Fruit fly (Drosophila melanogaster) whole organism, embryonic: Measurements from ENCODE around the gene Wdr33.
A peak's percentile ranks its signal among the peaks of the same experiment; 100 is the strongest.

Source experiments
- Bdp1 ChIP-seq: fragments of 200-800 bp; sonication (Bioruptor generic); optimal IDR thresholded peaks from 3 replicates; lab custom pipeline; 2016; ENCODE audit warnings: missing biosample characterization, missing genetic modification characterization
- CG10543 ChIP-seq: fragments of 200-800 bp; sonication (Bioruptor generic); optimal IDR thresholded peaks from 3 replicates; lab custom pipeline; 2017; ENCODE audit warnings: missing biosample characterization, mild to moderate bottlenecking, missing genetic modification characterization, moderate library complexity
- CG10654 ChIP-seq: fragments of 200-800 bp; sonication (Bioruptor generic); optimal IDR thresholded peaks from 2 replicates; lab custom pipeline; 2016; ENCODE audit warnings: missing biosample characterization, missing genetic modification characterization
- CG11093 ChIP-seq: fragments of 200-800 bp; sonication (Bioruptor generic); IDR thresholded peaks from 3 replicates; pipeline ENCODE4 v1.3.6; 2022; ENCODE audit warnings: missing biosample characterization, missing genetic modification characterization
- CG11247 ChIP-seq: fragments of 200-800 bp; sonication (Bioruptor generic); IDR thresholded peaks from 2 replicates; pipeline ENCODE4 v1.3.6; 2022; ENCODE audit warnings: missing biosample characterization, missing genetic modification characterization
- CG11560 ChIP-seq: fragments of 200-800 bp; sonication (Bioruptor generic); IDR thresholded peaks from 3 replicates; pipeline ENCODE4 v1.3.6; 2022; ENCODE audit warnings: missing biosample characterization, missing genetic modification characterization
- CG13123 ChIP-seq: fragments of 200-800 bp; sonication (Bioruptor generic); optimal IDR thresholded peaks from 2 replicates; lab custom pipeline; 2016; ENCODE audit warnings: missing biosample characterization, missing genetic modification characterization
- CG13287 ChIP-seq: fragments of 200-800 bp; sonication (Bioruptor generic); IDR thresholded peaks from 2 replicates; pipeline ENCODE4 v1.3.6; 2022; ENCODE audit warnings: missing biosample characterization, missing genetic modification characterization; ENCODE audit not compliant: partially characterized antibody
- CG13624 ChIP-seq: fragments of 200-800 bp; sonication (Bioruptor generic); optimal IDR thresholded peaks from 2 replicates; lab custom pipeline; 2016; ENCODE audit warnings: missing biosample characterization, missing genetic modification characterization
- CG14667 ChIP-seq: fragments of 200-800 bp; sonication (Bioruptor generic); IDR thresholded peaks from 2 replicates; pipeline ENCODE4 v1.3.6; 2022; ENCODE audit warnings: missing biosample characterization, missing genetic modification characterization
- CG15269 ChIP-seq: fragments of 200-800 bp; sonication (Bioruptor generic); optimal IDR thresholded peaks from 2 replicates; lab custom pipeline; 2018; ENCODE audit warnings: missing biosample characterization, mild to moderate bottlenecking, missing genetic modification characterization, moderate library complexity
- CG15696 ChIP-seq: fragments of 200-800 bp; sonication (Bioruptor generic); optimal IDR thresholded peaks from 2 replicates; lab custom pipeline; 2019; ENCODE audit warnings: missing biosample characterization, mild to moderate bottlenecking, missing genetic modification characterization, moderate library complexity
- CG16779 ChIP-seq: fragments of 200-800 bp; sonication (Bioruptor generic); IDR thresholded peaks from 2 replicates; pipeline ENCODE4 v1.3.6; 2022; ENCODE audit warnings: missing biosample characterization, missing genetic modification characterization
- CG18011 ChIP-seq: fragments of 200-800 bp; sonication (Bioruptor generic); optimal IDR thresholded peaks from 2 replicates; lab custom pipeline; 2017; ENCODE audit warnings: missing biosample characterization, missing genetic modification characterization, mild to moderate bottlenecking, moderate library complexity, missing genotype
- CG3065 ChIP-seq: fragments of 200-800 bp; sonication (Bioruptor generic); optimal IDR thresholded peaks from 2 replicates; lab custom pipeline; 2016; ENCODE audit warnings: missing biosample characterization, missing genetic modification characterization
- CG3163 ChIP-seq: fragments of 200-800 bp; sonication (Bioruptor generic); optimal IDR thresholded peaks from 3 replicates; lab custom pipeline; 2016; ENCODE audit warnings: missing biosample characterization, missing genetic modification characterization
- CG3281 ChIP-seq: fragments of 200-800 bp; sonication (Bioruptor generic); optimal IDR thresholded peaks from 3 replicates; lab custom pipeline; 2017; ENCODE audit warnings: missing biosample characterization, mild to moderate bottlenecking, missing genetic modification characterization
- CG33557 ChIP-seq: fragments of 200-800 bp; sonication (Bioruptor generic); optimal IDR thresholded peaks from 2 replicates; lab custom pipeline; 2019; ENCODE audit warnings: missing biosample characterization, mild to moderate bottlenecking, missing genetic modification characterization, moderate library complexity
- CG4820 ChIP-seq: fragments of 200-800 bp; sonication (Bioruptor generic); optimal IDR thresholded peaks from 3 replicates; lab custom pipeline; 2016; ENCODE audit warnings: missing biosample characterization, missing genetic modification characterization
- CG9876 ChIP-seq: fragments of 200-800 bp; sonication (Bioruptor generic); optimal IDR thresholded peaks from 2 replicates; lab custom pipeline; 2016; ENCODE audit warnings: missing biosample characterization, missing genetic modification characterization
- Deaf1 ChIP-seq: fragments of 200-800 bp; optimal IDR thresholded peaks from 3 replicates; lab custom pipeline; 2019; ENCODE audit warnings: missing biosample characterization, mild to moderate bottlenecking, missing genetic modification characterization, moderate library complexity
- Doc3 ChIP-seq: fragments of 200-800 bp; sonication (Bioruptor generic); IDR thresholded peaks from 3 replicates; pipeline ENCODE4 v1.3.6; 2022; ENCODE audit warnings: missing biosample characterization, missing genetic modification characterization; ENCODE audit not compliant: partially characterized antibody
- Dp ChIP-seq: fragments of 200-800 bp; sonication (Bioruptor generic); optimal IDR thresholded peaks from 2 replicates; lab custom pipeline; 2018; ENCODE audit warnings: missing biosample characterization, mild to moderate bottlenecking, missing genetic modification characterization, moderate library complexity
- Fer1 ChIP-seq: fragments of 200-800 bp; sonication (Bioruptor generic); optimal IDR thresholded peaks from 2 replicates; lab custom pipeline; 2017; ENCODE audit warnings: missing biosample characterization, mild to moderate bottlenecking, missing genetic modification characterization
- H15 ChIP-seq: fragments of 200-800 bp; sonication (Bioruptor generic); IDR thresholded peaks from 3 replicates; pipeline ENCODE4 v1.3.6; 2022; ENCODE audit warnings: missing biosample characterization, missing genetic modification characterization
- Jarid2 ChIP-seq: fragments of 200-800 bp; sonication (Bioruptor generic); optimal IDR thresholded peaks from 3 replicates; lab custom pipeline; 2017; ENCODE audit warnings: mild to moderate bottlenecking, missing biosample characterization, missing genetic modification reagents, missing genetic modification characterization
- Oli ChIP-seq: fragments of 200-800 bp; sonication (Bioruptor generic); optimal IDR thresholded peaks from 2 replicates; lab custom pipeline; 2018; ENCODE audit warnings: missing biosample characterization, mild to moderate bottlenecking, missing genetic modification characterization, moderate library complexity
- Rx ChIP-seq: fragments of 200-800 bp; sonication (Bioruptor generic); IDR thresholded peaks from 2 replicates; pipeline ENCODE4 v1.3.6; 2022; ENCODE audit warnings: missing biosample characterization, missing genetic modification characterization
- ap ChIP-seq: fragments of 200-800 bp; sonication (Bioruptor generic); IDR thresholded peaks from 2 replicates; pipeline ENCODE4 v1.3.6; 2022; ENCODE audit warnings: missing biosample characterization, missing genetic modification characterization
- ase ChIP-seq: fragments of 200-800 bp; sonication (Bioruptor generic); IDR thresholded peaks from 3 replicates; pipeline ENCODE4 v1.3.6; 2022; ENCODE audit warnings: missing biosample characterization, missing genetic modification characterization
- cato ChIP-seq: fragments of 200-800 bp; sonication (Bioruptor generic); optimal IDR thresholded peaks from 2 replicates; lab custom pipeline; 2016; ENCODE audit warnings: missing biosample characterization, missing genetic modification characterization, borderline replicate concordance
- corto ChIP-seq: fragments of 200-800 bp; sonication (Bioruptor generic); optimal IDR thresholded peaks from 2 replicates; lab custom pipeline; 2016; ENCODE audit warnings: missing biosample characterization, mild to moderate bottlenecking, missing genetic modification characterization, moderate library complexity
- gce ChIP-seq: fragments of 200-800 bp; sonication (Bioruptor generic); IDR thresholded peaks from 3 replicates; pipeline ENCODE4 v1.3.6; 2022; ENCODE audit warnings: missing biosample characterization, missing genetic modification characterization
- gcm2 ChIP-seq: fragments of 200-800 bp; sonication (Bioruptor generic); optimal IDR thresholded peaks from 2 replicates; lab custom pipeline; 2016; ENCODE audit warnings: missing biosample characterization, missing genetic modification characterization
- gfzf ChIP-seq: fragments of 200-800 bp; sonication (Bioruptor generic); optimal IDR thresholded peaks from 2 replicates; lab custom pipeline; 2016; ENCODE audit warnings: missing biosample characterization, mild to moderate bottlenecking, missing genetic modification characterization, moderate library complexity
- ken ChIP-seq: fragments of 200-800 bp; sonication (Bioruptor generic); IDR thresholded peaks from 3 replicates; pipeline ENCODE4 v1.3.6; 2022; ENCODE audit warnings: missing biosample characterization, missing genetic modification characterization
- lilli ChIP-seq: fragments of 200-800 bp; sonication (Bioruptor generic); optimal IDR thresholded peaks from 3 replicates; lab custom pipeline; 2016; ENCODE audit warnings: missing biosample characterization, missing genetic modification characterization
- mam ChIP-seq: fragments of 200-800 bp; sonication (Bioruptor generic); optimal IDR thresholded peaks from 3 replicates; lab custom pipeline; 2016; ENCODE audit warnings: missing biosample characterization, missing genetic modification characterization
- odd ChIP-seq: fragments of 200-800 bp; sonication (Bioruptor generic); optimal IDR thresholded peaks from 2 replicates; lab custom pipeline; 2017; ENCODE audit warnings: missing biosample characterization, mild to moderate bottlenecking, missing genetic modification characterization
- onecut ChIP-seq: fragments of 200-800 bp; sonication (Bioruptor generic); IDR thresholded peaks from 2 replicates; pipeline ENCODE4 v1.3.6; 2022; ENCODE audit warnings: missing biosample characterization, missing genetic modification characterization
- phol ChIP-seq: fragments of 200-800 bp; sonication (Bioruptor generic); optimal IDR thresholded peaks from 3 replicates; lab custom pipeline; 2018; ENCODE audit warnings: missing biosample characterization, mild to moderate bottlenecking, missing genetic modification characterization, moderate library complexity
- pita ChIP-seq: fragments of 200-800 bp; sonication (Bioruptor generic); optimal IDR thresholded peaks from 2 replicates; lab custom pipeline; 2017; ENCODE audit warnings: missing biosample characterization, mild to moderate bottlenecking, missing genetic modification characterization
- pzg ChIP-seq: fragments of 200-800 bp; sonication (Bioruptor generic); optimal IDR thresholded peaks from 3 replicates; lab custom pipeline; 2018; ENCODE audit warnings: missing biosample characterization, mild to moderate bottlenecking, missing genetic modification characterization, moderate library complexity
- row ChIP-seq: fragments of 200-800 bp; sonication (Bioruptor generic); IDR thresholded peaks from 3 replicates; pipeline ENCODE4 v1.3.6; 2022; ENCODE audit warnings: missing biosample characterization, missing genetic modification characterization
- sna ChIP-seq: fragments of 200-800 bp; sonication (Bioruptor generic); IDR thresholded peaks from 2 replicates; pipeline ENCODE4 v1.3.6; 2022; ENCODE audit warnings: missing biosample characterization, missing genetic modification characterization; ENCODE audit not compliant: partially characterized antibody
- sug ChIP-seq: fragments of 200-800 bp; optimal IDR thresholded peaks from 2 replicates; lab custom pipeline; 2019; ENCODE audit warnings: missing biosample characterization, mild to moderate bottlenecking, missing genetic modification characterization, moderate library complexity
- tgo ChIP-seq: fragments of 200-800 bp; sonication (Bioruptor generic); IDR thresholded peaks from 3 replicates; pipeline ENCODE4 v1.3.6; 2022; ENCODE audit warnings: missing biosample characterization, missing genetic modification characterization
- usp ChIP-seq: fragments of >200 bp; optimal IDR thresholded peaks from 2 replicates; lab custom pipeline; 2017; ENCODE audit warnings: missing biosample characterization, missing genetic modification characterization
- wdn ChIP-seq: fragments of 200-800 bp; sonication (Bioruptor generic); IDR thresholded peaks from 2 replicates; pipeline ENCODE4 v1.3.6; 2022; ENCODE audit warnings: missing biosample characterization, missing genetic modification characterization

The Wdr33 gene

dm6 chr3R:5686049-5686757 lies 25.8 kb downstream of the Wdr33 start (continued):
- TF ChIP-seq mam (GFP tag; lab: Kevin White, UChicago) = no peak
- no peak for TF ChIP-seq usp (GFP tag; lab: Kevin White, UChicago)
- no peak for TF ChIP-seq CG3163
- TF ChIP-seq row = peak; percentile 80
- no peak; the same call in 1 of the 2 replicates for TF ChIP-seq ap
- no peak for TF ChIP-seq CG18011 (GFP tag; lab: Kevin White, UChicago)
- TF ChIP-seq pita (GFP tag; lab: Kevin White, UChicago) = no peak
- peak; percentile 31 for TF ChIP-seq CG4820 (GFP tag; lab: Kevin White, UChicago)
- no peak for TF ChIP-seq corto (GFP tag; lab: Kevin White, UChicago)
- TF ChIP-seq gce (GFP tag; lab: Robert Waterston, UW) = no peak
- TF ChIP-seq lilli (GFP tag; lab: Kevin White, UChicago) = peak; percentile 51
- TF ChIP-seq CG10654 (GFP tag; lab: Kevin White, UChicago) = peak; percentile 12
- TF ChIP-seq gfzf (GFP tag; lab: Kevin White, UChicago) = no peak
- peak; percentile 46 for TF ChIP-seq phol
- TF ChIP-seq Oli (tag; lab: Kevin White, UChicago) = peak; percentile 60
- TF ChIP-seq CG15696 (tag; lab: Kevin White, UChicago) = peak; percentile 31
- TF ChIP-seq CG13287 (GFP tag; lab: Robert Waterston, UW) = no peak
- TF ChIP-seq CG3065 (GFP tag; lab: Kevin White, UChicago) = no peak
- 0 out of 3 replicates have a peak, but pooled peaks have one; percentile 29 for TF ChIP-seq CG11560
- TF ChIP-seq odd (GFP tag; lab: Kevin White, UChicago) = no peak
- TF ChIP-seq wdn (GFP tag; lab: Robert Waterston, UW) = no peak
- TF ChIP-seq Fer1 (GFP tag; lab: Kevin White, UChicago) = peak; percentile 74
- TF ChIP-seq Bdp1 = no peak
- 0 out of 2 replicates have a peak, but pooled peaks have one; percentile 11 for TF ChIP-seq CG14667 (GFP tag; lab: Robert Waterston, UW)
- peak; percentile 68 for TF ChIP-seq CG15269 (tag; lab: Kevin White, UChicago)
- TF ChIP-seq H15 = 0 out of 3 replicates have a peak, but pooled peaks have one; percentile 9
- TF ChIP-seq CG33557 (GFP tag; lab: Kevin White, UChicago) = no peak
- no peak for TF ChIP-seq CG9876
- TF ChIP-seq tgo (GFP tag; lab: Robert Waterston, UW) = peak; percentile 56; the same call in 2 of the 3 replicates
- peak; percentile 16 for TF ChIP-seq Deaf1
- TF ChIP-seq Jarid2 (GFP tag; lab: Kevin White, UChicago) = no peak
- TF ChIP-seq onecut (GFP tag; lab: Robert Waterston, UW) = no peak; the same call in 1 of the 2 replicates
- TF ChIP-seq CG10543 (GFP tag; lab: Kevin White, UChicago) = peak; percentile 48
- no peak for TF ChIP-seq Dp (GFP tag; lab: Kevin White, UChicago)
- peak; percentile 50 for TF ChIP-seq CG13624
- no peak for TF ChIP-seq sna
- no peak for TF ChIP-seq Rx (GFP tag; lab: Robert Waterston, UW)
- peak; percentile 51 for TF ChIP-seq sug (tag; lab: Kevin White, UChicago)
- 0 out of 3 replicates have a peak, but pooled peaks have one; percentile 26 for TF ChIP-seq CG11093 (GFP tag; lab: Robert Waterston, UW)
- TF ChIP-seq CG16779 = peak; percentile 42; the same call in 1 of the 2 replicates
- no peak for TF ChIP-seq Doc3 (GFP tag; lab: Robert Waterston, UW)
- TF ChIP-seq pzg (GFP tag; lab: Kevin White, UChicago) = no peak
- no peak for TF ChIP-seq CG13123 (GFP tag; lab: Kevin White, UChicago)
- peak; percentile 40; the same call in 1 of the 2 replicates for TF ChIP-seq CG11247 (GFP tag; lab: Robert Waterston, UW)
- peak; percentile 60 for TF ChIP-seq CG3281 (GFP tag; lab: Kevin White, UChicago)
- TF ChIP-seq cato (GFP tag; lab: Kevin White, UChicago) = no peak
- peak; percentile 40; the same call in 1 of the 3 replicates for TF ChIP-seq ken (GFP tag; lab: Robert Waterston, UW)
- TF ChIP-seq ase (GFP tag; lab: Robert Waterston, UW) = no peak
- no peak for TF ChIP-seq gcm2
